Worm (Caenorhabditis elegans): ENCODE measurements around the gene F56D5.6.

DNA sequence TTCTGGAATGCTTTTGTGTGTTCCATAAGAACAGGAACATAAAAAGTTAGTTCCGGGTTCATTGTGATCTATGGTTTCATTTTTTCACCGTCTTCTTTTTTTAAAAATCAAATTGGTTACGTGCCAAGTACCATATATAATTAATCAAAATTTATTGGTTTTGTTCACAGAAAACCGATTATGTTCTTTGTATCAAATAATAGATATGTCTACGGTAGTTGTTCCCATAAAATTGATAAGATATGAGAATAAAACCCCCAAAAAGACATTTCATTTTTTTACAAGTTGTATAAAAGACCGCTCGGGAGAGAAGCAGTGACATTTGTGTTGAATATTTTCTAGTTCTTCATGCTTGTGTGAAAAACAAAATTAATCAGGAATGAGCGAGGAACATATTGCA, 20.6 kb upstream of the F56D5.6 start, which contains the start of gene C10C5.5:
- TF ChIP-seq ZK546.5 (tag; optimal IDR thresholded peaks at IDR 0.05) (no peak), lin-39 (tag; optimal IDR thresholded peaks at IDR 0.05) (no peak), blmp-1 (tag; optimal IDR thresholded peaks at IDR 0.05; ENCODE audit: insufficient read depth) (no peak), aly-2 (tag; optimal IDR thresholded peaks at IDR 0.05) (no peak), ztf-11 (tag; optimal IDR thresholded peaks at IDR 0.05) (no peak), ztf-4 (tag; optimal IDR thresholded peaks at IDR 0.05) (no peak), nhr-10 (tag; optimal IDR thresholded peaks at IDR 0.05) (no peak), elt-1 (tag; optimal IDR thresholded peaks at IDR 0.05) (no peak), egl-27 (tag; optimal IDR thresholded peaks at IDR 0.05) (no peak), fos-1 (tag; optimal IDR thresholded peaks at IDR 0.05) (no peak), crh-2 (tag; optimal IDR thresholded peaks at IDR 0.05) (no peak)
